Fruit fly (Drosophila melanogaster): ENCODE data around the gene TrpRS-m.
A peak's percentile ranks its signal among the peaks of the same experiment; 100 is the strongest.

Gene TrpRS-m

DNA sequence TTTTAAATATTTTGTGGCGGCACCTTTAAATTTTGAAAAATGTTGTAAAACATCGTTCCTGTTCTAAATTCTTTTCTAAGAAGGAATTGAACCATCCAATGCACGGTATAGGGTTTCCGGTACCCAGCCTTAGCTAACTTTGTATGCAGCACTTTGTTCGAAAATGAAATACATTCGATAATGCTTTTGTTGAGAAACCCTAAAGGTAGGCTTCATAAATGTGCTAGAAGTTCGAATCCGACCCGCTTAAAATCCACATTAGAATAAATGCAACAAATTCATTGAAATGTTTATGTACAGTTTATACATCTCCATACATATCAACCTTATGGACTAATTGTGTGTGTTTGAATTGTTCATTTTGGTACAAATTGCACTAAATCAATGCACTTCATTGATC, 49.1 kb downstream of the TrpRS-m start:
- TF ChIP-seq bab1 (GFP tag; optimal IDR thresholded peaks at IDR 0.05) = peak; percentile 48
- no peak for TF ChIP-seq CG7045 (GFP tag; optimal IDR thresholded peaks at IDR 0.05)

All from whole organism, adult.